Fruit fly (Drosophila melanogaster) whole organism, larva: ENCODE measurements around the gene CG13021.

Experiments
- noc ChIP-seq: fragments of 200-800 bp; sonication (Bioruptor generic); optimal IDR thresholded peaks from 3 replicates; lab custom pipeline; 2019; ENCODE audit warnings: missing biosample characterization, mild to moderate bottlenecking, missing genetic modification characterization, moderate library complexity

The CG13021 gene

dm6 chrX:3549275-3549674, 35.2 kb downstream of the CG13021 start:
- TF ChIP-seq noc (tag; lab: Kevin White, UChicago): no peak

- TF ChIP-seq noc (tag; lab: Kevin White, UChicago): no peak
Observed at dm6 chrX:3555190-3555849, 41.2 kb downstream of the CG13021 start.

dm6 chrX:3557512-3557911, 43.4 kb downstream of the CG13021 start, which contains the start of gene ppk8:
TSS of gene ppk8 (plus strand) at chrX:3557812.
- no peak for TF ChIP-seq noc (tag; lab: Kevin White, UChicago)

dm6 chrX:3558372-3558771, 44.3 kb downstream of the CG13021 start:
- no peak for TF ChIP-seq noc (tag; lab: Kevin White, UChicago)
